Worm (Caenorhabditis elegans) whole organism, L1 larva: ENCODE results near the gene slfl-5.

Experiments used
- C04F5.9 ChIP-seq: sonication (generic microtip); optimal IDR thresholded peaks from 2 replicates; lab custom pipeline; 2016; ENCODE audit warnings: missing genetic modification characterization, missing compliant biosample characterization
- C16A3.4 ChIP-seq: fragments of 150-350 bp; optimal IDR thresholded peaks from 2 replicates; lab custom pipeline; 2014; ENCODE audit warnings: missing biosample characterization, missing genetic modification characterization
- C34B4.2 ChIP-seq: sonication (generic microtip); optimal IDR thresholded peaks from 2 replicates; lab custom pipeline; 2017; ENCODE audit warnings: mild to moderate bottlenecking, missing genetic modification characterization, missing compliant biosample characterization
- F16B12.6 ChIP-seq: fragments of 150-350 bp; optimal IDR thresholded peaks from 2 replicates; lab custom pipeline; 2014; ENCODE audit warnings: missing biosample characterization, missing genetic modification characterization
- aha-1 ChIP-seq: fragments of 150-350 bp; optimal IDR thresholded peaks from 2 replicates; lab custom pipeline; 2014; ENCODE audit warnings: missing biosample characterization, missing genetic modification characterization
- alr-1 ChIP-seq: fragments of 200-800 bp; sonication (Bioruptor generic); optimal IDR thresholded peaks from 2 replicates; lab custom pipeline; 2018; ENCODE audit warnings: borderline replicate concordance, mild to moderate bottlenecking, missing genetic modification characterization, missing compliant biosample characterization
- ama-1 ChIP-seq: fragments of 150-350 bp; optimal IDR thresholded peaks from 2 replicates; lab custom pipeline; 2014
- ceh-8 ChIP-seq: fragments of 200-800 bp; sonication (Bioruptor generic); optimal IDR thresholded peaks from 2 replicates; lab custom pipeline; 2018; ENCODE audit warnings: mild to moderate bottlenecking, missing genetic modification characterization, moderate library complexity, missing compliant biosample characterization
- ceh-82 ChIP-seq, 3 experiments: fragments of 150-350 bp in 1 of 3; sonication (generic microtip) in 2 of 3; optimal IDR thresholded peaks; 2 replicates each; lab custom pipeline; 2014 to 2017; ENCODE audit warnings: missing biosample characterization in 3 of 3, missing genetic modification characterization in 3 of 3
- ceh-88 ChIP-seq: fragments of 200-800 bp; sonication (Bioruptor generic); IDR thresholded peaks from 2 replicates; pipeline ENCODE4 v1.3.6; 2022; ENCODE audit warnings: missing genetic modification characterization, missing compliant biosample characterization
- ces-1 ChIP-seq: fragments of 150-350 bp; optimal IDR thresholded peaks from 2 replicates; lab custom pipeline; 2014; ENCODE audit warnings: missing biosample characterization, missing genetic modification reagents, missing genetic modification characterization
- dsc-1 ChIP-seq: sonication (generic microtip); optimal IDR thresholded peaks from 2 replicates; lab custom pipeline; 2016; ENCODE audit warnings: mild to moderate bottlenecking, missing genetic modification characterization, missing compliant biosample characterization
- efl-1 ChIP-seq, 4 experiments: fragments of 150-350 bp; optimal IDR thresholded peaks in 3 of 4; peaks in 1 of 4; 1 replicate in 1 of 4; 2 replicates in 3 of 4; lab custom pipeline; 2014; ENCODE audit warnings: missing biosample characterization in 2 of 4, missing genetic modification characterization in 2 of 4, missing genetic modification reagents in 2 of 4
- efl-3 ChIP-seq: fragments of 200-800 bp; sonication (Bioruptor generic); optimal IDR thresholded peaks from 2 replicates; lab custom pipeline; 2018; ENCODE audit warnings: mild to moderate bottlenecking, missing genetic modification characterization, missing compliant biosample characterization
- egl-13 ChIP-seq: sonication (generic microtip); optimal IDR thresholded peaks from 2 replicates; lab custom pipeline; 2016; ENCODE audit warnings: missing genotype, missing genetic modification reagents, missing genetic modification characterization, missing compliant biosample characterization
- egl-27 ChIP-seq, 2 experiments: fragments of 150-350 bp in 1 of 2; sonication (generic microtip); optimal IDR thresholded peaks; 3 replicates each; lab custom pipeline; 2017 to 2018; ENCODE audit warnings: missing biosample characterization in 2 of 2, missing genetic modification characterization in 2 of 2, missing genetic modification reagents in 2 of 2
- ets-5 ChIP-seq: fragments of 200-800 bp; sonication (Bioruptor generic); IDR thresholded peaks from 2 replicates; pipeline ENCODE4 v1.3.6; 2022; ENCODE audit warnings: missing genetic modification characterization, missing compliant biosample characterization
- fkh-8 ChIP-seq: sonication (generic microtip); optimal IDR thresholded peaks from 2 replicates; lab custom pipeline; 2016; ENCODE audit warnings: mild to moderate bottlenecking, missing genetic modification characterization, missing compliant biosample characterization
- fos-1 ChIP-seq: fragments of 150-350 bp; optimal IDR thresholded peaks from 2 replicates; lab custom pipeline; 2014; ENCODE audit warnings: missing biosample characterization, missing genetic modification characterization
- grh-1 ChIP-seq: fragments of 200-800 bp; sonication (Bioruptor generic); IDR thresholded peaks from 2 replicates; pipeline ENCODE4 v1.3.6; 2022; ENCODE audit warnings: missing genetic modification reagents, missing genetic modification characterization, missing compliant biosample characterization
- hpl-2 ChIP-seq: fragments of 150-350 bp; optimal IDR thresholded peaks from 2 replicates; lab custom pipeline; 2014; ENCODE audit warnings: missing biosample characterization, missing genetic modification reagents, missing genetic modification characterization
- isw-1 ChIP-seq: fragments of 200-800 bp; sonication (Bioruptor generic); IDR thresholded peaks from 2 replicates; pipeline ENCODE4 v1.3.6; 2022; ENCODE audit warnings: missing genetic modification characterization, missing compliant biosample characterization
- jun-1 ChIP-seq: fragments of 150-350 bp; optimal IDR thresholded peaks from 2 replicates; lab custom pipeline; 2014; ENCODE audit warnings: missing biosample characterization, missing genetic modification reagents, missing genetic modification characterization
- lin-13 ChIP-seq: fragments of 150-350 bp; optimal IDR thresholded peaks from 2 replicates; lab custom pipeline; 2014; ENCODE audit warnings: missing biosample characterization, missing genetic modification reagents, missing genetic modification characterization
- lin-14 ChIP-seq: fragments of 200-800 bp; sonication (Bioruptor generic); optimal IDR thresholded peaks from 2 replicates; lab custom pipeline; 2018; ENCODE audit warnings: mild to moderate bottlenecking, missing genetic modification characterization, moderate library complexity, missing compliant biosample characterization
- lin-39 ChIP-seq: fragments of 150-350 bp; optimal IDR thresholded peaks from 2 replicates; lab custom pipeline; 2014; ENCODE audit warnings: missing biosample characterization, missing genetic modification reagents, missing genetic modification characterization
- lsy-2 ChIP-seq, 2 experiments: fragments of 150-350 bp; optimal IDR thresholded peaks; 2 replicates each; lab custom pipeline; 2014; ENCODE audit warnings: missing biosample characterization in 2 of 2, missing genetic modification characterization in 2 of 2
- mab-9 ChIP-seq: fragments of 200-800 bp; sonication (Bioruptor generic); IDR thresholded peaks from 2 replicates; pipeline ENCODE4 v1.3.6; 2022; ENCODE audit warnings: missing genetic modification reagents, missing genetic modification characterization, missing compliant biosample characterization
- mdl-1 ChIP-seq, 2 experiments: fragments of 150-350 bp; optimal IDR thresholded peaks; 2 replicates each; lab custom pipeline; 2014 to 2017; ENCODE audit warnings: missing biosample characterization in 2 of 2, missing genetic modification characterization in 2 of 2, inconsistent platforms in 1 of 2
- nhr-11 ChIP-seq: fragments of 150-350 bp; optimal IDR thresholded peaks from 2 replicates; lab custom pipeline; 2014; ENCODE audit warnings: missing biosample characterization, missing genetic modification characterization
- nhr-19 ChIP-seq: fragments of 200-800 bp; sonication (Bioruptor generic); conservative IDR thresholded peaks from 2 replicates; pipeline ENCODE4 v1.3.6; 2022; ENCODE audit warnings: missing genetic modification characterization, missing compliant biosample characterization
- nhr-20 ChIP-seq: sonication (generic microtip); optimal IDR thresholded peaks from 2 replicates; lab custom pipeline; 2016; ENCODE audit warnings: mild to moderate bottlenecking, missing genetic modification characterization, missing compliant biosample characterization
- nhr-237 ChIP-seq: fragments of 150-350 bp; optimal IDR thresholded peaks from 2 replicates; lab custom pipeline; 2014; ENCODE audit warnings: missing biosample characterization, missing genetic modification characterization
- nhr-28 ChIP-seq: fragments of 150-350 bp; optimal IDR thresholded peaks from 2 replicates; lab custom pipeline; 2014; ENCODE audit warnings: missing biosample characterization, missing genetic modification characterization
- nhr-71 ChIP-seq: sonication (generic microtip); optimal IDR thresholded peaks from 2 replicates; lab custom pipeline; 2016; ENCODE audit warnings: mild to moderate bottlenecking, missing genetic modification characterization, moderate library complexity, missing compliant biosample characterization
- nhr-76 ChIP-seq: sonication (generic microtip); optimal IDR thresholded peaks from 2 replicates; lab custom pipeline; 2017; ENCODE audit warnings: missing biosample characterization, missing genetic modification characterization
- nhr-77 ChIP-seq: fragments of 150-350 bp; optimal IDR thresholded peaks from 2 replicates; lab custom pipeline; 2014; ENCODE audit warnings: missing biosample characterization, missing genetic modification characterization
- nhr-90 ChIP-seq: sonication (generic microtip); optimal IDR thresholded peaks from 2 replicates; lab custom pipeline; 2016; ENCODE audit warnings: mild to moderate bottlenecking, missing genetic modification characterization, missing compliant biosample characterization; ENCODE audit not compliant: poor library complexity
- pag-3 ChIP-seq: sonication (generic microtip); optimal IDR thresholded peaks from 2 replicates; lab custom pipeline; 2017; ENCODE audit warnings: missing genetic modification characterization, mild to moderate bottlenecking, missing compliant biosample characterization, antibody characterized with exemption, borderline replicate concordance; ENCODE audit not compliant: insufficient read depth
- pax-3 ChIP-seq: fragments of 200-800 bp; sonication (Bioruptor generic); optimal IDR thresholded peaks from 2 replicates; lab custom pipeline; 2018; ENCODE audit warnings: mild to moderate bottlenecking, missing genetic modification characterization, moderate library complexity, missing compliant biosample characterization
- rnt-1 ChIP-seq: sonication (generic microtip); optimal IDR thresholded peaks from 2 replicates; lab custom pipeline; 2016; ENCODE audit warnings: mild to moderate bottlenecking, missing genetic modification characterization, moderate library complexity, missing compliant biosample characterization
- skn-1 ChIP-seq: fragments of 150-350 bp; optimal IDR thresholded peaks from 2 replicates; lab custom pipeline; 2014; ENCODE audit warnings: missing biosample characterization, missing genetic modification characterization
- snpc-4 ChIP-seq: fragments of 150-350 bp; optimal IDR thresholded peaks from 2 replicates; lab custom pipeline; 2014; ENCODE audit warnings: missing biosample characterization, missing genetic modification characterization
- snu-23 ChIP-seq: sonication (generic microtip); optimal IDR thresholded peaks from 2 replicates; lab custom pipeline; 2016; ENCODE audit warnings: missing genetic modification characterization, missing compliant biosample characterization
- sox-4 ChIP-seq: sonication (generic microtip); optimal IDR thresholded peaks from 2 replicates; lab custom pipeline; 2016; ENCODE audit warnings: missing genetic modification characterization, missing compliant biosample characterization
- sptf-1 ChIP-seq: fragments of 150-350 bp; optimal IDR thresholded peaks from 2 replicates; lab custom pipeline; 2014; ENCODE audit warnings: missing biosample characterization, missing genetic modification characterization
- swsn-7 ChIP-seq: sonication (generic microtip); optimal IDR thresholded peaks from 2 replicates; lab custom pipeline; 2016; ENCODE audit warnings: missing genetic modification characterization, missing compliant biosample characterization
- tbx-2 ChIP-seq: sonication (generic microtip); optimal IDR thresholded peaks from 2 replicates; lab custom pipeline; 2016; ENCODE audit warnings: missing genetic modification characterization, missing compliant biosample characterization
- unc-130 ChIP-seq: fragments of 150-350 bp; optimal IDR thresholded peaks from 2 replicates; lab custom pipeline; 2017; ENCODE audit warnings: missing biosample characterization, missing genetic modification characterization, inconsistent platforms
- unc-30 ChIP-seq: sonication (generic microtip); optimal IDR thresholded peaks from 2 replicates; lab custom pipeline; 2017; ENCODE audit warnings: missing biosample characterization, missing genetic modification characterization
- ztf-11 ChIP-seq, 2 experiments: sonication (generic microtip); optimal IDR thresholded peaks; 2 replicates each; lab custom pipeline; 2016 to 2017; ENCODE audit warnings: missing genetic modification characterization in 2 of 2, missing biosample characterization in 1 of 2, missing compliant biosample characterization in 1 of 2
- ztf-4 ChIP-seq: fragments of 150-350 bp; optimal IDR thresholded peaks from 2 replicates; lab custom pipeline; 2014; ENCODE audit warnings: missing biosample characterization, missing genetic modification characterization

The slfl-5 gene

ce11 chrV:12235502-12235901, 9.3 kb downstream of the slfl-5 start:
- TF ChIP-seq isw-1 (GFP tag; lab: Robert Waterston, UW) (no peak), mab-9 (GFP tag; lab: Robert Waterston, UW) (no peak), ztf-11 (tag; optimal IDR thresholded peaks at IDR 0.05; lab: Kevin White, UChicago) (no peak), ama-1 (lab: Kevin White, UChicago) (no peak), aha-1 (tag; lab: Kevin White, UChicago) (no peak), ces-1 (GFP tag; lab: Kevin White, UChicago) (no peak), ztf-4 (tag; lab: Kevin White, UChicago) (no peak), fos-1 (tag; lab: Kevin White, UChicago) (no peak), unc-30 (tag; lab: Kevin White, UChicago) (no peak), rnt-1 (peak; percentile 75), nhr-71 (tag; lab: Kevin White, UChicago) (peak; percentile 71), nhr-76 (tag; lab: Kevin White, UChicago) (no peak), skn-1 (no peak), jun-1 (tag; lab: Kevin White, UChicago) (no peak), pag-3 (tag; lab: Kevin White, UChicago) (peak; percentile 66), nhr-11 (no peak), grh-1 (no peak), lin-14 (peak; percentile 78), C16A3.4 (tag; lab: Kevin White, UChicago) (no peak), egl-13 (no peak), ceh-82 (tag; optimal IDR thresholded peaks at IDR 0.05; lab: Kevin White, UChicago) (no peak), efl-3 (GFP tag; lab: Kevin White, UChicago) (no peak), nhr-28 (tag; lab: Kevin White, UChicago) (no peak), F16B12.6 (tag; lab: Kevin White, UChicago) (no peak), ets-5 (GFP tag; lab: Robert Waterston, UW) (no peak), pax-3 (tag; lab: Kevin White, UChicago) (no peak), nhr-19 (peak; percentile 48), tbx-2 (tag; lab: Kevin White, UChicago) (no peak), sptf-1 (tag; lab: Kevin White, UChicago) (no peak), unc-130 (no peak), C04F5.9 (no peak), fkh-8 (tag; lab: Kevin White, UChicago) (no peak), nhr-77 (no peak), sox-4 (tag; lab: Kevin White, UChicago) (no peak), snu-23 (peak; percentile 38), C34B4.2 (no peak), ceh-8 (GFP tag; lab: Kevin White, UChicago) (no peak), swsn-7 (tag; lab: Kevin White, UChicago) (no peak), ceh-88 (GFP tag; lab: Robert Waterston, UW) (no peak), lin-39 (tag; lab: Kevin White, UChicago) (peak; percentile 85), snpc-4 (tag; lab: Kevin White, UChicago) (no peak), nhr-237 (no peak), egl-27 (tag; optimal IDR thresholded peaks at IDR 0.05; lab: Kevin White, UChicago) (no peak), dsc-1 (tag; lab: Kevin White, UChicago) (peak; percentile 33), hpl-2 (GFP tag; lab: Kevin White, UChicago) (no peak), efl-1 (optimal IDR thresholded peaks at IDR 0.05; lab: Kevin White, UChicago) (no peak), efl-1 (GFP tag; optimal IDR thresholded peaks at IDR 0.05 in 1 of 2; lab: Kevin White, UChicago) (no peak), alr-1 (no peak), lsy-2 (tag; optimal IDR thresholded peaks at IDR 0.05; lab: Kevin White, UChicago) (peak; percentile 32 to 60), mdl-1 (tag; optimal IDR thresholded peaks at IDR 0.05; lab: Kevin White, UChicago) (peak in 1 of 2 experiments; percentile 14), nhr-20 (tag; lab: Kevin White, UChicago) (no peak), lin-13 (GFP tag; lab: Kevin White, UChicago) (no peak), nhr-90 (tag; lab: Kevin White, UChicago) (no peak)
